Worm (Caenorhabditis elegans) whole organism, L2 larva: ENCODE results near the gene K09F6.7.

Experiments
- R02D3.7 ChIP-seq: fragments of 150-350 bp; optimal IDR thresholded peaks from 2 replicates; lab custom pipeline; 2014; ENCODE audit warnings: missing biosample characterization, missing genetic modification characterization
- Y55F3AM.14 ChIP-seq: fragments of 200-800 bp; sonication (Bioruptor generic); optimal IDR thresholded peaks from 2 replicates; lab custom pipeline; 2018; ENCODE audit warnings: mild to moderate bottlenecking, missing genetic modification characterization, missing compliant biosample characterization
- blmp-1 ChIP-seq: sonication (generic microtip); optimal IDR thresholded peaks from 2 replicates; lab custom pipeline; 2017; ENCODE audit warnings: missing genetic modification characterization, mild to moderate bottlenecking, missing compliant biosample characterization, antibody characterized with exemption, moderate library complexity; ENCODE audit not compliant: insufficient read depth
- egl-27 ChIP-seq: sonication (generic microtip); optimal IDR thresholded peaks from 3 replicates; lab custom pipeline; 2017; ENCODE audit warnings: missing biosample characterization, missing genetic modification reagents, missing genetic modification characterization
- lin-11 ChIP-seq: fragments of 150-350 bp; sonication (generic microtip); optimal IDR thresholded peaks from 2 replicates; lab custom pipeline; 2014; ENCODE audit warnings: missing biosample characterization, missing genetic modification characterization, inconsistent platforms, mixed read lengths
- lin-39 ChIP-seq: fragments of 150-350 bp; optimal IDR thresholded peaks from 2 replicates; lab custom pipeline; 2014; ENCODE audit warnings: missing biosample characterization, missing genetic modification reagents, missing genetic modification characterization
- mab-5 ChIP-seq: fragments of 150-350 bp; optimal IDR thresholded peaks from 2 replicates; lab custom pipeline; 2014; ENCODE audit warnings: missing biosample characterization, missing genetic modification characterization
- nhr-11 ChIP-seq: fragments of 150-350 bp; optimal IDR thresholded peaks from 2 replicates; lab custom pipeline; 2014; ENCODE audit warnings: missing biosample characterization, missing genetic modification characterization
- nhr-12 ChIP-seq: fragments of 150-350 bp; optimal IDR thresholded peaks from 2 replicates; lab custom pipeline; 2014; ENCODE audit warnings: missing biosample characterization, missing genetic modification characterization
- nhr-237 ChIP-seq: fragments of 150-350 bp; optimal IDR thresholded peaks from 2 replicates; lab custom pipeline; 2014; ENCODE audit warnings: missing biosample characterization, missing genetic modification characterization
- nhr-77 ChIP-seq: fragments of 150-350 bp; optimal IDR thresholded peaks from 2 replicates; lab custom pipeline; 2014; ENCODE audit warnings: missing biosample characterization, missing genetic modification characterization
- unc-39 ChIP-seq: fragments of 150-350 bp; optimal IDR thresholded peaks from 2 replicates; lab custom pipeline; 2014; ENCODE audit warnings: missing biosample characterization, missing genetic modification characterization
- unc-62 ChIP-seq: fragments of 150-350 bp; optimal IDR thresholded peaks from 2 replicates; lab custom pipeline; 2014; ENCODE audit warnings: missing biosample characterization, missing genetic modification reagents, missing genetic modification characterization
- ztf-11 ChIP-seq: sonication (generic microtip); optimal IDR thresholded peaks from 2 replicates; lab custom pipeline; 2017; ENCODE audit warnings: missing biosample characterization, missing genetic modification characterization

DNA sequence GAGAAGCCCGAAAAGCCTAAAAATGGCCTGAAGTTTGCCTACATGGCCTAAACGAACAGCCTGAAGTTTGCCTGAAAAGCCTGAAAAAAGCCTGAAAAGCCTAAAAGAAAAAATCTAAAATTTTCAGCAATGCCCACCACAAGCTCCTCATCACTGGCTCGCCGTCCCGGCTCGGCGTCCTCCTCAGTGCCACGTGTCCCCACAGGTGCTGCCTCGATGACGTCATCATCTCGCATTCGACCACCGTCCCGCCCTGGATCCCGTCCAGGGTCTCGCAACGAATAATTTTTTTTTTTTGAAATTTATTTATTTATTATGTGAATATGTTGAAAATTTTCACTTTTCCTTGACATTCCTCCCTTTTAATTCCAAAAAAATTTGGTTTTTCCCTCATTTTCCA lies 38.3 kb downstream of the K09F6.7 start:
- TF ChIP-seq unc-62 (GFP tag; lab: Kevin White, UChicago) (no peak), lin-11 (no peak), blmp-1 (no peak), unc-39 (no peak), nhr-11 (no peak), lin-39 (tag; lab: Kevin White, UChicago) (no peak), Y55F3AM.14 (GFP tag; lab: Kevin White, UChicago) (no peak), nhr-12 (no peak), nhr-77 (no peak), egl-27 (tag; lab: Kevin White, UChicago) (no peak), ztf-11 (tag; lab: Kevin White, UChicago) (no peak), nhr-237 (no peak), R02D3.7 (tag; lab: Kevin White, UChicago) (no peak), mab-5 (tag; lab: Kevin White, UChicago) (no peak)
